Fruit fly (Drosophila melanogaster) whole organism: Measurements from ENCODE around the gene Ttc30.

Experiments
- CG8478 ChIP-seq: fragments of >200 bp; optimal IDR thresholded peaks from 2 replicates; lab custom pipeline; 2018; ENCODE audit warnings: inconsistent platforms
- Dll ChIP-seq: fragments of >200 bp; optimal IDR thresholded peaks from 2 replicates; lab custom pipeline; 2017
- EcR ChIP-seq, 2 experiments: fragments of >200 bp; optimal IDR thresholded peaks; 2 replicates each; lab custom pipeline; 2017; ENCODE audit warnings: missing biosample characterization in 2 of 2, missing genetic modification characterization in 2 of 2, missing genetic modification reagents in 2 of 2
- pan ChIP-seq: fragments of >200 bp; optimal IDR thresholded peaks from 2 replicates; lab custom pipeline; 2017
- psq ChIP-seq: fragments of >200 bp; optimal IDR thresholded peaks from 2 replicates; lab custom pipeline; 2017
- usp ChIP-seq: fragments of >200 bp; optimal IDR thresholded peaks from 2 replicates; lab custom pipeline; 2017; ENCODE audit warnings: missing biosample characterization, missing genetic modification characterization, mixed read lengths

Ttc30 gene

DNA sequence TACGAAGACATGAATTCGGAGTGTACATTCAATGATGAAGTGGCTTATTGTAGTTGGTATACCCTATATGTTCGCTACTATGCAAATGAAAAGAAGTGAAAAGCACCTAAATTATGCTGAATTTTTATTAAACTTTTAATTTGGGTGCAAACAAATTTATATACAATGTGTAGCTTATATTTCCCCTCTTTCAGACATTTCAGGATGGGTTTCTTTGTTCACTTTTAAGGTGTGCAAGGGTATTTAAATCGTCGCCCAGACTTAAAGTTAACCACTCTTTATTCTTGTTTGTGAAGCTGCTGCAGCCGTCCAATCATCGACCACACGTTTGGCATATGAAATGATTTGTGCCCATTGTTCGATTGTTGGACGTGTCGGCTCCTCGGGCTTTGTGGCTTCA, 19.9 kb upstream of the Ttc30 start:
- TF ChIP-seq usp (GFP tag; lab: Kevin White, UChicago) (no peak), psq (no peak), EcR (GFP tag; optimal IDR thresholded peaks at IDR 0.05; lab: Kevin White, UChicago) (no peak), Dll (lab: Kevin White, UChicago) (no peak), pan (lab: Kevin White, UChicago) (no peak), CG8478 (lab: Kevin White, UChicago) (no peak)

DNA sequence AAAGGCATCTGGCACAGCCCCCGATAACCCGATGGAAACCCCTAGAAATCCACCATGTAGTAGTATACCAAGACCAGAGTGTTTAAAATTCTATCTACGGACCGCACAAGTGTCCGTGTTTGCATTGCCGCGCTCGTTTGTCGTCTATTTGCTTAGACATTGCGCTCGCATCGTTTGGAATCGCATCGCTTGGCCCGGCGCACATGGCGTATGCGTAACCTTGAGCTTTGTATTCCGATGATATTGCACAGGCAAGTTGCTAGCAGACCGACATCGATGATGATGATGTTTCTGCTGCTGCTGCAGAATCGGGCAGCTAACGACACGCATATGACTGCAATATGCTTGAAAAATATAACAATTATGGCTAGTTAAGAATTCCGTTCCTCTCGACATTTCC, 18.1 kb upstream of the Ttc30 start:
- TF ChIP-seq EcR (GFP tag; optimal IDR thresholded peaks at IDR 0.05; lab: Kevin White, UChicago), result no peak
- no peak for TF ChIP-seq CG8478 (lab: Kevin White, UChicago)
- no peak for TF ChIP-seq psq
- no peak for TF ChIP-seq usp (GFP tag; lab: Kevin White, UChicago)
- no peak for TF ChIP-seq pan (lab: Kevin White, UChicago)
- no peak for TF ChIP-seq Dll (lab: Kevin White, UChicago)

DNA sequence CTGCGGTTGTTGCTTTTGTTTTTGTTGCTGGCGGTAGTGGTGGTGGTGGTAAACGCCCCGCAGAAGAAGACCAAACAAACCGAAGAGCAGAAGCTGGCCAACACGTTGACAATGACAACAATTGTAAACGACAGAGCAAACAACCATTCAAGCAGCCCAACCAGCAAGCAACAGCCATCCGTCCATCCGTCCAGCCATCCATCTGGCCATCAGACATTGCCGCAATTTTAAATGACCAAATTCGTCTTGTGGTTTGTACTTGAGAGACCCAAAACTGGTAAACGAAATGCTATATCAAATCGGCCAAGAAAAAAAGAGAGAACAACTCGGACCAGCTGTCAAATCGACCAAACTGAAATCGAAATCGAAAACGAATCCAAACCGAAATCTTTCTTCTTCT, 10.8 kb upstream of the Ttc30 start:
- TF ChIP-seq pan (lab: Kevin White, UChicago) (no peak), psq (no peak), Dll (lab: Kevin White, UChicago) (no peak), usp (GFP tag; lab: Kevin White, UChicago) (no peak), EcR (GFP tag; optimal IDR thresholded peaks at IDR 0.05; lab: Kevin White, UChicago) (no peak), CG8478 (lab: Kevin White, UChicago) (no peak)

DNA sequence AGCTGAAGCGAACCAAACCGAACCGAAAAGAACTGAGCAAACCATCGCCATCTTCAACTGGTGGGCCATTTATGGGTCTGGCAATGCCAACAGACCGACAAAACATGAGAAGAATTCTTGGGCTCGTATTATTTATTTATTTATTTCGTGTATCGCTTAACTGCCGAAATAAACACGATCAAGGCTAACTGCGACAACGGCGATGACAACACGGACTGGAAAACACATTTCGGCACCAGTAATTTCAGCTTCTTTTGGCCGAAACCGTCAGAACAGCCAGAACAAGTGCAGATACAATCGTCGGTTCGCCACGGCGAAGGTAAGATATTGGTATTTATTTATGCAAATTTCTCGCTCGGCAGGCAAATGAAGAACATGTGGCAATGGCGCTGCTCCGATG, 9.4 kb upstream of the Ttc30 start:
- TF ChIP-seq usp (GFP tag; lab: Kevin White, UChicago), result no peak
- TF ChIP-seq pan (lab: Kevin White, UChicago), result no peak
- no peak for TF ChIP-seq CG8478 (lab: Kevin White, UChicago)
- TF ChIP-seq Dll (lab: Kevin White, UChicago), result no peak
- no peak for TF ChIP-seq psq
- TF ChIP-seq EcR (GFP tag; optimal IDR thresholded peaks at IDR 0.05; lab: Kevin White, UChicago), result no peak

DNA sequence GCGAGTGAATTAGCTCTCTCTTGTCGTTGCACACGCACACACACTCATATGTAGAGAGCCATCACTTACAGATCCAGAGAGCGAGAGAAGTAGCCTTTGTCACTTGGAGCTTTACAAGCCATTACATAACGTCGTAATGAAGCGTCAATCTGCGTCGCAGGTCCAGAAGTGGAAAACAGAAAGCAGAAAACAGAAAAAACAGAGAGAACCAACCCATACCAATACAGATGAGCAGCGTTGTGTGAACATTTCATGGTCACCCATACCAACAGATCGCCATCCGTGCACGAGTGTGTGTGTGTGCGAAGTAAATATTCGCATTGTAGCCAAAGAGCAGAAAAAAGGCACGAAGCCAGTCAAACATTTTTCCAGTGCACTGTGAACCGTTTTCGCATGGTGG, 8.3 kb upstream of the Ttc30 start:
- TF ChIP-seq pan (lab: Kevin White, UChicago) (no peak), EcR (GFP tag; optimal IDR thresholded peaks at IDR 0.05; lab: Kevin White, UChicago) (no peak), usp (GFP tag; lab: Kevin White, UChicago) (no peak), psq (no peak), CG8478 (lab: Kevin White, UChicago) (no peak), Dll (lab: Kevin White, UChicago) (no peak)

DNA sequence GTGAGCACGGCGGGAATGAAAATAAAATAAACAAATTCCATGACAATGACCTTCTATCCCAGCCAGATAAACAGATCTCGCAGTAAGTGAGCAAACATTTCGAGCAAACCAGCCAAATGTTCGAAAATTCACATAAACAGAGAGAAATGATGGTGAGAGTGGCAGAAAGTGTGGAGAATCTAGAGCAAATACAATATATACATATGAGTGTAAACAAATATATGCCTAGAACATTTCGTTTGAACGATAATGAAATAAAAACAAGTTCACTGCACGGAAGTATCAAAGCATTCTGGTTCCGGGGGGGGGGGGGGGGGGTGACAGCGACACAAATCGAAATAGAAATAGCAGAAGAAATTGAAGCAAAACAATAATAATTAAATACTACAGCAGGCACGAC, 5.1 kb upstream of the Ttc30 start:
- no peak for TF ChIP-seq usp (GFP tag; lab: Kevin White, UChicago)
- TF ChIP-seq EcR (GFP tag; optimal IDR thresholded peaks at IDR 0.05; lab: Kevin White, UChicago), result no peak
- TF ChIP-seq psq, result no peak
- TF ChIP-seq Dll (lab: Kevin White, UChicago), result no peak
- TF ChIP-seq pan (lab: Kevin White, UChicago), result no peak
- no peak for TF ChIP-seq CG8478 (lab: Kevin White, UChicago)

DNA sequence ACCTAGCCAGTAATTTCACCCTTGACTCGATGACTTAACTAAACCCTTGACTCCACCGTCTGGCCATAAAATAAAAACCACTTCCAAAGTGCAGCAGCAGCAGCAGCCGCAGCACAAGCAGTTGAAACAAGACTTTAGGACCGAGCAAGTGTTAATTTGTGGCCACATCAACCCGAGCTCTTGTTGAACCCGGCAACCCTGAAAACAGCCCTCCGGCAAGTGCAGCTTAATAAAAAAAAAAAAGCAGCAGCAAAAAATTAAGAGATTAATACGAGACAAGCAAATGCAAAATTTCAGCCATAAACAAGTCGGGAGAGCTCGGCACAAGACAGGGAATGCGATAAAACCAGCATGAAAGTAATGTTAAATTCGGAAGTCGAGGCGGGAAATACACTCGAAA, 1.8 kb upstream of the Ttc30 start:
- TF ChIP-seq pan (lab: Kevin White, UChicago), result no peak
- no peak for TF ChIP-seq CG8478 (lab: Kevin White, UChicago)
- TF ChIP-seq Dll (lab: Kevin White, UChicago), result no peak
- TF ChIP-seq psq, result no peak
- no peak for TF ChIP-seq EcR (GFP tag; optimal IDR thresholded peaks at IDR 0.05; lab: Kevin White, UChicago)
- no peak for TF ChIP-seq usp (GFP tag; lab: Kevin White, UChicago)

DNA sequence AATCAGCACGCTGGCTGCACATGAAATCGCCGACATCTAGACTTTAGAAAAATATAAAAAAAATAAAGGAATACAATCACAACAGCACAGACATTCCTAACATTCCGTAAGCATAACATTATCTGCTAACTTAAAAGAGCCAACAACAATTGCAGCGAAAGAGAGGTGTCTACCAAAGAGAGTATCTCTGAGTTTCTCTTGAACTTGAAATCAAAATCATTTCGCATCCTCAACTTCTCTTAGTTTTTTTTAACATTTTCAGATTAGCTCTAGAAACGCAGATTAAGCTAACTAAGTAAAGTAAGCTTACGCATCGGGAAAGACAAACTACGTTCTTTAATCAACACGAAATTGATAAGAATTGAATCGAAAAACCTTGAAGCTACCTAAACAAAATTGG, 7.0 kb downstream of the Ttc30 start:
- no peak for TF ChIP-seq EcR (GFP tag; optimal IDR thresholded peaks at IDR 0.05; lab: Kevin White, UChicago)
- TF ChIP-seq Dll (lab: Kevin White, UChicago), result no peak
- TF ChIP-seq usp (GFP tag; lab: Kevin White, UChicago), result no peak
- TF ChIP-seq psq, result no peak
- TF ChIP-seq pan (lab: Kevin White, UChicago), result no peak
- TF ChIP-seq CG8478 (lab: Kevin White, UChicago), result no peak

DNA sequence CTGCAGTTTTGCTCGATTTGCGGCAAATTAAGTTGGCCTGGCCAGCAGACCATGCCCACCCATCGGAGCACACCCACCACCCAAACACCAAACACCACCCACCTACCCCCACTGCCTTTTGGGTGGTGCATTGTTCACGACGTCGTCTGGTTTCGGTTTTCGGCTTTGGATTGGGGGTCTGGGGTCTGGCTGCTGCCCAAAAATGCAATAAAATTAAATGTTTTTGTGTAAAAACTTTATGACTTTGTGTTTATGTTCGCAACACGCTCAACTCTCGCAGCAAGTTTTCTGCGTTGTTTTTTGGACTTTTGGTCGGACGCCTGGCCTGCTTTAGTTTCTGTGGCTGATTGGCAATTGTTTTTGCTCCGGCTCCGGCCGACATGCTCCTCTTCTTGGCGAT, 10.1 kb downstream of the Ttc30 start:
- TF ChIP-seq CG8478 (lab: Kevin White, UChicago), result no peak
- TF ChIP-seq psq, result no peak
- no peak for TF ChIP-seq usp (GFP tag; lab: Kevin White, UChicago)
- no peak for TF ChIP-seq pan (lab: Kevin White, UChicago)
- no peak for TF ChIP-seq Dll (lab: Kevin White, UChicago)
- TF ChIP-seq EcR (GFP tag; optimal IDR thresholded peaks at IDR 0.05; lab: Kevin White, UChicago), result no peak

DNA sequence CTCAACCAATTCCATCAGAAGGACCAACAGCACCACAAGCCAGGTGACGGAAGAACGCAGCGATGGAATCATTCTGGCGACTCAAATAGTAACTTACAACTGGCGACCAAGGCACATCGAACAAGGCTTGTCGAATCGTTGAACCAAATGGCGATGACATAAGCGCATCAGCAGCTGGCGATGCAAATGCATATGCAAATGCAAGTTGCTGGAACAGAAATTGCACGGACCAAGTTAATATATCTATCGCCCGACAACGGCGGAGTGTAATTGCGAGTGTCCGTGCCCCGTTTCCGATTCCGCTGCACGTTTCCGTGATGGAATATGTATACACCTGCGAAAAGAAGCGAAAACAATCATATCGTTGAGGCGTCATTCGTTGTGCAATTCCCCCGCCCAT, 12.4 kb downstream of the Ttc30 start, which contains the start of the genes CG44198 and CG43050:
Gene CG44198, minus strand, starts transcription at position 101 of the 400 bp plus-strand sequence.
Gene CG43050, plus strand, starts transcription at position 261 of the 400 bp plus-strand sequence.
- no peak for TF ChIP-seq usp (GFP tag; lab: Kevin White, UChicago)
- TF ChIP-seq Dll (lab: Kevin White, UChicago), result no peak
- no peak for TF ChIP-seq psq
- TF ChIP-seq CG8478 (lab: Kevin White, UChicago), result no peak

DNA sequence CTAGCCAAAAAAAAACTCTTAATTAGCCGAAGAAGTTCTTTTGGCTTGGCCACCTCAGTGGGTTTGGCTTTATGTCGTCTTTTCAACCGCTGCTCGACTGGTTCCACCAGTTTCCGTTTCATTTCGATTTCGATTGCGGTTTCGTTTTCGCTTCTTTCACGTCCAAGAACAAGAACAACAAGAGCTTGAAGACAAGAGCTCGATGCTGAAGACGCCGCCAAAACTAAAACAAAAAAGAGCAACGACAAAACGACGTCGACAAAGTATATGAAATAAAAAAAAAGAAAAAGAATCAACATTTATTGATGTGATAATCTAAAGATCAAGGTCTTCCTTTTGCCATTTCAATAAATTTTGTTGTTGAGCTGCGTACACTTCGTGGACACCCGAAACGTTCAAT, 15.9 kb downstream of the Ttc30 start:
- TF ChIP-seq usp (GFP tag; lab: Kevin White, UChicago), result no peak
- TF ChIP-seq psq, result no peak
- TF ChIP-seq CG8478 (lab: Kevin White, UChicago), result no peak
- TF ChIP-seq Dll (lab: Kevin White, UChicago), result no peak
- no peak for TF ChIP-seq pan (lab: Kevin White, UChicago)
- no peak for TF ChIP-seq EcR (GFP tag; optimal IDR thresholded peaks at IDR 0.05; lab: Kevin White, UChicago)

DNA sequence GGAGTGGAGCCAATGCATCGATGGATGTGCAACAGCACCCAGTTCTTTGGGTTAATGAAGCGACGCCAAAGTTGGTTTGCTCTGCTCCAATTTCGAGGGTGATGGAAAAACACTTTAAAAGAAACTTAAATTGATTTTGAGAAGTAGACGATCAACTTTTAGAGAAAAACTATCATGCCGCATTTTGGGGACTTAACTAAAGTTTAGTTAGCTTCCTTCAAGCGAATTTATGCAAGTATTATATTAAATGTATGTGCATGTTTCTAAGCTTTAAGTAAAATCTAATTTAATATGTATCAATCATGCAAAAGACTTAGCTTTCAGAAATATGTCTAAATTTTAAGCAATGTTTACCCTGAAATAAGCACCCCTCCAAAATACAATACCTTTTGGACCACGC, 23.7 kb downstream of the Ttc30 start, which contains the start of gene CG5122:
Gene CG5122, plus strand, starts transcription at position 301 of the 400 bp plus-strand sequence.
- TF ChIP-seq pan (lab: Kevin White, UChicago) (no peak), usp (GFP tag; lab: Kevin White, UChicago) (no peak), EcR (GFP tag; optimal IDR thresholded peaks at IDR 0.05; lab: Kevin White, UChicago) (no peak), psq (no peak), CG8478 (lab: Kevin White, UChicago) (no peak), Dll (lab: Kevin White, UChicago) (no peak)
